Worm (Caenorhabditis elegans): ENCODE results near the gene vav-1.

DNA sequence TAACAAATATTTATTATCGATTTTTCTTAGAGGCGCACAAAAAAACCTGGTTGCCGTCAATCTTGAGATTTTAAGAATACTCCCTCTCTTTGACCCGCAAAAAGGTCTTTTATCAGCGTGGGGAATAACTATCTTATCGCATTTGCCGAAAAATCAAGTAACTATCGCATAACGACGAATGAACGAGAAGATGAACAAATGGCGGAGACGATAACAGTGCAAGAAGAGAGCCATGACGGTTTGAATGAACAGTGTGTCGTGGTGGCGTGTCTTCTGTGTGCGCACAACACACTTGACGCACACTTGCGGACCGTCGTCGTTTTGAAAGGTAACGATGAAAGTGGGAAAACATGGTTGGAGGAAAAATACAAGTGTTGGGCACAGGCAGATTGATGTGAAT, 39.9 kb upstream of the vav-1 start:
- TF ChIP-seq him-1 (tag; optimal IDR thresholded peaks at IDR 0.05) (no peak), dao-5 (tag; optimal IDR thresholded peaks at IDR 0.05) (no peak), W03F9.2 (tag; optimal IDR thresholded peaks at IDR 0.05) (no peak)
